Worm (Caenorhabditis elegans) whole organism, L3 larva: ENCODE measurements around the gene clec-141.

ENCODE experiments used
- R02D3.7 ChIP-seq: fragments of 150-350 bp; optimal IDR thresholded peaks from 2 replicates; lab custom pipeline; 2014; ENCODE audit warnings: missing biosample characterization, missing genetic modification characterization
- ama-1 ChIP-seq: fragments of 150-350 bp; optimal IDR thresholded peaks from 2 replicates; lab custom pipeline; 2018
- ceh-16 ChIP-seq: sonication (generic microtip); optimal IDR thresholded peaks from 2 replicates; lab custom pipeline; 2017; ENCODE audit warnings: missing biosample characterization, missing genetic modification characterization
- ceh-28 ChIP-seq: fragments of 150-350 bp; optimal IDR thresholded peaks from 2 replicates; lab custom pipeline; 2014; ENCODE audit warnings: missing biosample characterization, missing genetic modification reagents, missing genetic modification characterization
- ceh-82 ChIP-seq: fragments of 150-350 bp; optimal IDR thresholded peaks from 2 replicates; lab custom pipeline; 2014; ENCODE audit warnings: missing biosample characterization, missing genetic modification characterization
- ceh-9 ChIP-seq: sonication (generic microtip); optimal IDR thresholded peaks from 2 replicates; lab custom pipeline; 2018; ENCODE audit warnings: missing biosample characterization, missing genetic modification characterization
- elt-2 ChIP-seq: sonication (generic microtip); optimal IDR thresholded peaks from 2 replicates; lab custom pipeline; 2016; ENCODE audit warnings: missing genetic modification reagents, mild to moderate bottlenecking, missing genetic modification characterization, missing compliant biosample characterization
- elt-3 ChIP-seq, 3 experiments: fragments of 150-350 bp in 1 of 3; sonication (generic microtip) in 2 of 3; optimal IDR thresholded peaks; 2 replicates in 2 of 3; 4 replicates in 1 of 3; lab custom pipeline; 2014 to 2017; ENCODE audit warnings: missing biosample characterization in 3 of 3, missing genetic modification characterization in 3 of 3
- fkh-10 ChIP-seq: sonication (generic microtip); optimal IDR thresholded peaks from 2 replicates; lab custom pipeline; 2017; ENCODE audit warnings: missing biosample characterization, missing genetic modification reagents, missing genetic modification characterization
- fos-1 ChIP-seq: fragments of 150-350 bp; optimal IDR thresholded peaks from 2 replicates; lab custom pipeline; 2014; ENCODE audit warnings: missing biosample characterization, missing genetic modification characterization
- hmg-11 ChIP-seq: sonication (generic microtip); optimal IDR thresholded peaks from 2 replicates; lab custom pipeline; 2016; ENCODE audit warnings: missing genetic modification characterization, missing compliant biosample characterization
- jun-1 ChIP-seq: fragments of 150-350 bp; optimal IDR thresholded peaks from 2 replicates; lab custom pipeline; 2014; ENCODE audit warnings: missing biosample characterization, missing genetic modification reagents, missing genetic modification characterization
- lin-15B ChIP-seq: fragments of 150-350 bp; optimal IDR thresholded peaks from 2 replicates; lab custom pipeline; 2014; ENCODE audit warnings: missing biosample characterization, missing genetic modification characterization
- lin-39 ChIP-seq: fragments of 150-350 bp; optimal IDR thresholded peaks from 2 replicates; lab custom pipeline; 2018; ENCODE audit warnings: missing biosample characterization, missing genetic modification reagents, missing genetic modification characterization
- lsy-12 ChIP-seq: sonication (generic microtip); optimal IDR thresholded peaks from 2 replicates; lab custom pipeline; 2016; ENCODE audit warnings: mild to moderate bottlenecking, missing genetic modification characterization, missing compliant biosample characterization
- mml-1 ChIP-seq: fragments of 150-350 bp; sonication (generic microtip); optimal IDR thresholded peaks from 3 replicates; lab custom pipeline; 2014; ENCODE audit warnings: missing biosample characterization, missing genetic modification characterization
- nfya-1 ChIP-seq: sonication (generic microtip); optimal IDR thresholded peaks from 2 replicates; lab custom pipeline; 2017; ENCODE audit warnings: missing genetic modification characterization, mild to moderate bottlenecking, missing compliant biosample characterization, antibody characterized with exemption, moderate library complexity; ENCODE audit not compliant: insufficient read depth
- nhr-11 ChIP-seq: fragments of 150-350 bp; optimal IDR thresholded peaks from 2 replicates; lab custom pipeline; 2014; ENCODE audit warnings: missing biosample characterization, missing genetic modification characterization
- nhr-23 ChIP-seq: fragments of 150-350 bp; optimal IDR thresholded peaks from 2 replicates; lab custom pipeline; 2014; ENCODE audit warnings: missing biosample characterization, missing genetic modification reagents, missing genetic modification characterization
- nhr-25 ChIP-seq: sonication (generic microtip); optimal IDR thresholded peaks from 2 replicates; lab custom pipeline; 2017; ENCODE audit warnings: missing biosample characterization, missing genetic modification characterization
- nhr-28 ChIP-seq: fragments of 150-350 bp; optimal IDR thresholded peaks from 2 replicates; lab custom pipeline; 2014; ENCODE audit warnings: missing biosample characterization, missing genetic modification characterization
- nhr-43 ChIP-seq: sonication (generic microtip); optimal IDR thresholded peaks from 2 replicates; lab custom pipeline; 2016; ENCODE audit warnings: mild to moderate bottlenecking, missing genetic modification characterization, missing compliant biosample characterization; ENCODE audit not compliant: poor library complexity, severe bottlenecking
- nhr-76 ChIP-seq: fragments of 150-350 bp; sonication (generic microtip); optimal IDR thresholded peaks from 5 replicates; lab custom pipeline; 2014; ENCODE audit warnings: missing biosample characterization, missing genetic modification characterization
- pha-4 ChIP-seq: fragments of 150-350 bp; optimal IDR thresholded peaks from 2 replicates; lab custom pipeline; 2014; ENCODE audit warnings: missing biosample characterization, missing genetic modification reagents, missing genetic modification characterization
- pqm-1 ChIP-seq: fragments of 150-350 bp; optimal IDR thresholded peaks from 2 replicates; lab custom pipeline; 2017; ENCODE audit warnings: missing biosample characterization, missing genetic modification characterization, inconsistent platforms
- sea-2 ChIP-seq: fragments of 150-350 bp; sonication (generic microtip); optimal IDR thresholded peaks from 4 replicates; lab custom pipeline; 2014; ENCODE audit warnings: missing biosample characterization, missing genetic modification reagents, missing genetic modification characterization
- skn-1 ChIP-seq: fragments of 150-350 bp; optimal IDR thresholded peaks from 2 replicates; lab custom pipeline; 2014; ENCODE audit warnings: missing biosample characterization, missing genetic modification characterization
- snpc-4 ChIP-seq: fragments of 150-350 bp; optimal IDR thresholded peaks from 2 replicates; lab custom pipeline; 2014; ENCODE audit warnings: missing biosample characterization, missing genetic modification characterization
- tbx-2 ChIP-seq: sonication (generic microtip); optimal IDR thresholded peaks from 2 replicates; lab custom pipeline; 2016; ENCODE audit warnings: mild to moderate bottlenecking, missing genetic modification characterization, missing compliant biosample characterization
- zag-1 ChIP-seq: fragments of 150-350 bp; optimal IDR thresholded peaks from 2 replicates; lab custom pipeline; 2014; ENCODE audit warnings: missing biosample characterization, missing genetic modification characterization
- ztf-11 ChIP-seq: fragments of 150-350 bp; optimal IDR thresholded peaks from 2 replicates; lab custom pipeline; 2014; ENCODE audit warnings: missing biosample characterization, missing genetic modification characterization
- ztf-4 ChIP-seq: fragments of 150-350 bp; optimal IDR thresholded peaks from 2 replicates; lab custom pipeline; 2014; ENCODE audit warnings: missing biosample characterization, missing genetic modification characterization

Gene clec-141

DNA sequence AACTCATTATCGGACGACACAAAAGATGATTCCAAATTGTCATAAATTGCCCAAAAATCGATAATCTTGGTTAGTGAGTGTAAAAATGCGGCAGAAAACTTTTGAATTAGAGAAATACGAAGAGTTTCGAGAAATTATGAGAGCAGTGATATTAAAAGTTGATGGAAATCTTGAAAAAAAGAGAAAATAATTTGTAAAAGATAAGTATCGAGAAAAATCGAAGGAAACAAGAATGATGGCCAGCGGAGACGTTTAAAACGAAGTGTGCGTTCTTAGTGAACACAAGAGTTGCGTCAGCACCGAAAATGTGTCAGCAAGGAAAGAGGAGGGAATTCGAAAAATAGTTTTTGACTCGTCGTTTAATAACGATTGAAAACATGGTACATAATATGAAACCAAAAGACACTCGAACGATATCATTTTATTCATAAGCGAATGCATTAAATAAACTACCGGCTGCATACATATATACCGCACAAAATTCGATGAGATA is 17.6 kb downstream of the clec-141 start, which contains the start of gene ndx-6 (continued):
- TF ChIP-seq nhr-11, result no peak
- TF ChIP-seq lin-39 (tag; lab: Kevin White, UChicago), result peak; percentile 79
- TF ChIP-seq ztf-4 (tag; lab: Kevin White, UChicago), result peak; percentile 58

DNA sequence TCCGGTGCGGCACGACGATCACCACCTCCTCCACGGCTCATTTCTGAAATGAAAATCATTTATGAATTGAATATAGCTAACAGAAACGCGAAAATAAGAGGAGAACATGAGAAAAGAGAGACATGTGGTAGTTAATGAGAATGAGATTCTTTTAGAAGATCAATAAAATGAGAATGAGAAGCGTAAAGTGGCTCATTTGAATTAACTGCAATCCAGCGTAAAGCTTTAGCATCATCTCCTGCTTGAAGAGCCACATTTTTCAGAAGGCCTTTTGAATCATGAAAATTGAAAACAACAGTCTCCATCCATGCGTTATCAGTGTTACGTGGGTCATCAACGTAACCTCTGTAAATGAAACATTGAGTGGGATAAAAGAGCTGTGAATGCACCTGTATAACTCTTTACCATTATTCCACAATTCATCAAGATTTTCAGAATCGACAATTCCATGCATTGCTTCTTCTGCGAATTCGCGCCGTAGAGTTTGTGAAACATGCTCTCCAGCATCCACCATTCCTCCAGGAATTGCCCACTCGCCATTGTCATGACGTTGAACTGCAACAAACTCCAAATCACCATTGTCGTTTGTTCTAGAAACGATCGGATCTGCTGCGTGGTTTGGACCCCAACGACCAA is 18.5 kb downstream of the clec-141 start, which contains the start of gene rsp-4:
Gene rsp-4, minus strand, starts transcription at position 51 of the 636 bp plus-strand sequence.
- TF ChIP-seq mml-1 (tag; lab: Kevin White, UChicago) (no peak), lin-15B (tag; lab: Kevin White, UChicago) (no peak), nhr-28 (tag; lab: Kevin White, UChicago) (no peak), snpc-4 (no peak), nfya-1 (tag; lab: Kevin White, UChicago) (no peak), skn-1 (tag; lab: Kevin White, UChicago) (no peak)

DNA sequence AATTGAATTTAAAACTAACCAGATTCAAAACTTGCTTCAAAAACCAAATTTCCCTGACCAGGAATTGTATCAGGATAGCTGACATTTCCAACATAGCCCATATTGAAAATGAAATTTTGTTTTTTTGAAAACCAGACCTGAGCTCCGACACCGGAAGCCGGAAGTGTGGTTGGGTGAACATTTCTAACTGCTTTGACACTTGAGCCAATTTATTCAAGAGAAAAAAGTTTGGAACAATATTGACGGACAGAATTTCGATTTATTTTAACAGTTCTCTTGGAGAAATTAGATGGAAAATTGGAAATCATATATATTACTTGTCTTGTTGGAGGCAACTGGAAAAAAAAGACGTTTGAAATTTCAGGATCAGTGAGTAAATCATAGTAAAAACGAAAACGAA is 20.2 kb downstream of the clec-141 start, which contains the start of gene ccpp-6:
Gene ccpp-6, minus strand, starts transcription at position 101 of the 400 bp plus-strand sequence.
- TF ChIP-seq elt-2 (tag; lab: Kevin White, UChicago) (peak; percentile 3), nhr-76 (tag; lab: Kevin White, UChicago) (no peak)
- TF ChIP-seq, all 47 proteins: peak for 1

DNA sequence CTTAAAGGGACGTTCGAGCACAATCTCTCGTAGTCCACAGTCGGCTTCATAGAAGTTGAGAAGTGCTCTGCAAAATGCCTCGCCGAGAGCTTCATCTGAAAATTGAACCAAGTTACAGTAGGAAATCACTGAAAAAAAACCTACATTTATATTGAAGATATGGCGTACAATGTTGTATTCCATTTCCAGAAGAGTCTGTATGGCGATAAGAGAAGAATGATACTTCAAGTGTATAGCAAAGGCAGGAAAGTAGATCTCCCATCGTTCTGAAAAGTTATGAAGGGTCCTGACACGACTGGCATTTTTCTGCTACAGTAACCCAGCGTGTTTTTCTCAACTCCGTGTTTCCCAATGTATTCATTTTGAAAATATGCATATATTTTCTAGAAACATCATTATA is 23.2 kb downstream of the clec-141 start:
- TF ChIP-seq nhr-43 (tag; lab: Kevin White, UChicago) (peak; percentile 8), zag-1 (no peak), nhr-23 (peak; percentile 0)

DNA sequence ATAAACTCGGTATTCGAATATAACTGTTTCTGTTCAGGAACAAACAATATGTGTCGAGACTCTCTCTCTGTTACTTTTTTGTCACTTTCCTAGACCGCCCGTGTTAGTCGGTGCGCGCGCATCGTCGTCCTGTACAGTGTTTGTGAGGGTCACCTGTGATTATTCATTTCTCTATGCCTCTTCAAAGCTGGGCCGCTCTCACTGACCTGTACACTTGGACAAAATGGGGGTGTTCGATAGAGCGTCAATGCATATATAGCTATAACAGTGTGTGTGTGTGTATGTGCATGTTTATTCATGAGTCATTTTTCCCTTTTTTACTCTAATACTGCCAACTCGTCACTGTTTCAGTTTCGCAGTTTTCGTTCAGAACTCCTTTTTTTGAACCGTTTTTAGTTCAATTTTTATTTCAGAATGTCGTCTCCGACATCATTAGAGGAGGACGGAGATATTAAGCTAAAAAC is 27.8 kb downstream of the clec-141 start, which contains the start of gene pkc-3:
Gene pkc-3, plus strand, starts transcription at position 414 of the 464 bp plus-strand sequence.
- TF ChIP-seq ceh-16 (tag; lab: Kevin White, UChicago) (no peak), fkh-10 (GFP tag; lab: Kevin White, UChicago) (no peak), lin-39 (tag; lab: Kevin White, UChicago) (no peak), ama-1 (lab: Kevin White, UChicago) (peak; percentile 96), elt-3 (tag; optimal IDR thresholded peaks at IDR 0.05; lab: Kevin White, UChicago) (peak in 2 of 3 experiments; percentile 17 to 30), zag-1 (no peak), snpc-4 (peak; percentile 18), nhr-25 (peak; percentile 98), nhr-43 (tag; lab: Kevin White, UChicago) (peak; percentile 51), nhr-23 (peak; percentile 89), lsy-12 (tag; lab: Kevin White, UChicago) (no peak), elt-2 (tag; lab: Kevin White, UChicago) (peak; percentile 85), fos-1 (tag; lab: Kevin White, UChicago) (peak; percentile 80), R02D3.7 (tag; lab: Kevin White, UChicago) (peak; percentile 7), ceh-9 (tag; lab: Kevin White, UChicago) (no peak), sea-2 (GFP tag; lab: Kevin White, UChicago) (no peak), tbx-2 (peak; percentile 45), pqm-1 (tag; lab: Kevin White, UChicago) (peak; percentile 50), ztf-4 (tag; lab: Kevin White, UChicago) (peak; percentile 26), jun-1 (peak; percentile 77), lin-15B (tag; lab: Kevin White, UChicago) (peak; percentile 75), ceh-82 (tag; lab: Kevin White, UChicago) (no peak), nfya-1 (tag; lab: Kevin White, UChicago) (peak; percentile 53), ztf-11 (tag; lab: Kevin White, UChicago) (no peak), hmg-11 (peak; percentile 81), pha-4 (tag; lab: Kevin White, UChicago) (peak; percentile 94), ceh-28 (tag; lab: Kevin White, UChicago) (peak; percentile 37)
